Worm (Caenorhabditis elegans) whole organism, late embryonic: ENCODE results near the gene T04C10.3.

Experiments used
- ceh-14 ChIP-seq: sonication (generic microtip); optimal IDR thresholded peaks from 2 replicates; lab custom pipeline; 2016; ENCODE audit warnings: missing genotype, missing genetic modification characterization, missing compliant biosample characterization
- dmd-4 ChIP-seq: sonication (generic microtip); optimal IDR thresholded peaks from 2 replicates; lab custom pipeline; 2016; ENCODE audit warnings: borderline replicate concordance, missing genetic modification characterization, missing compliant biosample characterization
- hlh-30 ChIP-seq: sonication (generic microtip); optimal IDR thresholded peaks from 2 replicates; lab custom pipeline; 2017; ENCODE audit warnings: antibody characterized with exemption, missing genetic modification characterization, missing compliant biosample characterization; ENCODE audit not compliant: insufficient read depth
- sox-2 ChIP-seq: fragments of 200-800 bp; sonication (Bioruptor generic); IDR thresholded peaks from 2 replicates; pipeline ENCODE4 v1.3.6; 2022; ENCODE audit warnings: missing genetic modification reagents, missing genetic modification characterization, missing compliant biosample characterization

Gene T04C10.3

DNA sequence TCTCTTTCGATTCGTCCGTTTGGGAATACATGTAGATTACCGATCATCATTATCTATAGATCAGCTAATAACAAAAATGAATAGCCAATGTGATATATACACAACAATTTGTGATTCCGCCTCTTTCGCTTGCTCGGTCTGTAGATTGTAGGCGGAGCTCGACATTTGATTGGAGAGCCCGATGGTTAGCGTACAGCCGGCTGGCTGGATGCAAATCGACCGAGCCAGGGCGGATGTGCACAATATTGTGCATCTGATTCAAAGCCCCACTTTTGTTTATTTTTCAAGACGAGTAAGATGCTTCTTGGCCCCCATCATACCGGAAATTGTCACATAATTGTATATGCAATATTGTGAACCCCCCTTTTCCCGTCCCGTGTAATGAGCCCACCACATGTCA lies 49.6 kb downstream of the T04C10.3 start, which contains the start of gene dmd-4:
dmd-4 (minus strand) TSS at position 101 of the 400 bp plus-strand sequence.
- TF ChIP-seq ceh-14 (tag; lab: Kevin White, UChicago) (no peak), sox-2 (GFP tag; lab: Robert Waterston, UW) (no peak), hlh-30 (no peak), dmd-4 (tag; lab: Kevin White, UChicago) (peak; percentile 82)
